Worm (Caenorhabditis elegans) whole organism, mixed stage, embryonic: ENCODE data around the gene perm-1.

Experiments used
- elt-1 ChIP-seq: sonication (generic microtip); optimal IDR thresholded peaks from 2 replicates; lab custom pipeline; 2017; ENCODE audit warnings: missing genetic modification characterization, mild to moderate bottlenecking, missing compliant biosample characterization, antibody characterized with exemption, moderate library complexity, borderline replicate concordance; ENCODE audit not compliant: insufficient read depth
- mep-1 ChIP-seq: fragments of 150-350 bp; optimal IDR thresholded peaks from 2 replicates; lab custom pipeline; 2017; ENCODE audit warnings: missing biosample characterization, missing genetic modification reagents, missing genetic modification characterization, inconsistent platforms
- mls-2 ChIP-seq: sonication (generic microtip); optimal IDR thresholded peaks from 2 replicates; lab custom pipeline; 2016; ENCODE audit warnings: mild to moderate bottlenecking, missing genetic modification characterization, moderate library complexity, missing compliant biosample characterization
- nhr-28 ChIP-seq: fragments of 150-350 bp; optimal IDR thresholded peaks from 2 replicates; lab custom pipeline; 2014; ENCODE audit warnings: missing biosample characterization, missing genetic modification characterization
- unc-39 ChIP-seq: fragments of 150-350 bp; optimal IDR thresholded peaks from 2 replicates; lab custom pipeline; 2014; ENCODE audit warnings: missing biosample characterization, missing genetic modification characterization

DNA sequence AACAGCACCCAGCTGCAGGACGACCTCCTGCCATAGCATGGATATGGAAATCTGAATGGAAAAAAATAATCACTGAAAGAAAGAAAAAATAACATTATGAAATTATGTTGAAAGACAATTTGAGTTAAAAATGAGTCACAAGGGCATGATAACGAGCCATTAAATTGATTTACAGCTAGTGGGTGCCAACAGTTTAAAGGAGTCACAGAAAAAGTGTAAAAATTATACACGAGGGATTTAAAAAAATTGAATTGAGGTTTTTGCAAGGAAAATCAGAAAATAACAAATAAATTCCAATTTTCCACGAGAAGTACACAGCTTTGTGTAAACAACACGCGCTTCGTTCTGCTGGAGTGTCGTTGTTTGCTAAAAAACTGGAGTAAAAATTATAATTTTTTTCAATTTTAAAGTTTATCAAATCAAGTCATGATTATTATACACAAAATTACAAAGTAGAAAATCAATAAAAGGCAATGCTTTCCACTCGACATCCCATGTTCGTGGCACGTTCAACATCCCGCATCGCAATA, 6.7 kb upstream of the perm-1 start, which contains the start of gene T01H3.3:
- TF ChIP-seq unc-39 (tag; lab: Kevin White, UChicago) = no peak
- TF ChIP-seq elt-1 (tag; lab: Kevin White, UChicago) = no peak
- no peak for TF ChIP-seq mls-2
- TF ChIP-seq mep-1 = no peak
- no peak for TF ChIP-seq nhr-28 (tag; lab: Kevin White, UChicago)
